Fruit fly (Drosophila melanogaster) whole organism, wandering third instar larva: ENCODE results near the gene CG32188.
A peak's percentile ranks its signal among the peaks of the same experiment; 100 is the strongest.

Experiments
- Abd-B ChIP-seq: fragments of >200 bp; optimal IDR thresholded peaks from 2 replicates; lab custom pipeline; 2017; ENCODE audit warnings: missing biosample characterization, missing genetic modification characterization
- CG32264 ChIP-seq: fragments of 200-800 bp; sonication (Bioruptor generic); optimal IDR thresholded peaks from 2 replicates; lab custom pipeline; 2016; ENCODE audit warnings: missing biosample characterization, missing genetic modification characterization
- CG9705 ChIP-seq: fragments of 200-800 bp; sonication (Bioruptor generic); optimal IDR thresholded peaks from 2 replicates; lab custom pipeline; 2018; ENCODE audit warnings: missing biosample characterization, mild to moderate bottlenecking, missing genetic modification characterization
- CrebA ChIP-seq: fragments of 200-800 bp; sonication (Bioruptor generic); optimal IDR thresholded peaks from 2 replicates; lab custom pipeline; 2016; ENCODE audit warnings: missing biosample characterization, mild to moderate bottlenecking, missing genetic modification characterization, borderline replicate concordance
- Dfd ChIP-seq: fragments of >200 bp; optimal IDR thresholded peaks from 2 replicates; lab custom pipeline; 2017; ENCODE audit warnings: missing biosample characterization, missing genetic modification characterization
- Dif ChIP-seq: fragments of 200-275, 200-300 bp; sonication (Bioruptor generic); optimal IDR thresholded peaks from 2 replicates; lab custom pipeline; 2018; ENCODE audit warnings: missing biosample characterization, missing genetic modification characterization; ENCODE audit not compliant: partially characterized antibody
- GATAd ChIP-seq: sonication (Bioruptor generic); optimal IDR thresholded peaks from 2 replicates; lab custom pipeline; 2016; ENCODE audit warnings: missing biosample characterization, missing genetic modification characterization
- HLH106 ChIP-seq: fragments of 200-800 bp; optimal IDR thresholded peaks from 3 replicates; lab custom pipeline; 2019; ENCODE audit warnings: missing biosample characterization, mild to moderate bottlenecking, missing genetic modification characterization, moderate library complexity
- Hnf4 ChIP-seq: fragments of 200-800 bp; sonication (Bioruptor generic); optimal IDR thresholded peaks from 2 replicates; lab custom pipeline; 2016; ENCODE audit warnings: missing biosample characterization, mild to moderate bottlenecking, missing genetic modification characterization
- Hr78 ChIP-seq: fragments of >200 bp; optimal IDR thresholded peaks from 2 replicates; lab custom pipeline; 2017; ENCODE audit warnings: missing biosample characterization, missing genetic modification characterization
- Hr83 ChIP-seq: fragments of 200-300 bp; sonication (Bioruptor generic); optimal IDR thresholded peaks from 2 replicates; lab custom pipeline; 2016; ENCODE audit warnings: missing biosample characterization, mild to moderate bottlenecking, missing genetic modification characterization, moderate library complexity; ENCODE audit not compliant: poor library complexity, severe bottlenecking
- Jra ChIP-seq: sonication (Bioruptor generic); optimal IDR thresholded peaks from 2 replicates; lab custom pipeline; 2016; ENCODE audit warnings: missing biosample characterization, missing genetic modification characterization
- Mio ChIP-seq: sonication (Bioruptor generic); optimal IDR thresholded peaks from 2 replicates; lab custom pipeline; 2016; ENCODE audit warnings: missing biosample characterization, missing genetic modification characterization
- Myc ChIP-seq: fragments of >200 bp; optimal IDR thresholded peaks from 2 replicates; lab custom pipeline; 2017
- N ChIP-seq: fragments of >200 bp; optimal IDR thresholded peaks from 2 replicates; lab custom pipeline; 2018; ENCODE audit warnings: missing biosample characterization, missing external identifiers, missing genetic modification characterization
- OdsH ChIP-seq: fragments of 200-800 bp; sonication (Bioruptor generic); optimal IDR thresholded peaks from 2 replicates; lab custom pipeline; 2016; ENCODE audit warnings: missing biosample characterization, mild to moderate bottlenecking, missing genetic modification characterization
- Rel ChIP-seq, 2 experiments: fragments of 200-800 bp; sonication (Bioruptor generic) in 1 of 2; optimal IDR thresholded peaks; 2 replicates in 1 of 2; 3 replicates in 1 of 2; lab custom pipeline; 2016 to 2019; ENCODE audit warnings: mild to moderate bottlenecking in 2 of 2, missing biosample characterization in 2 of 2, missing genetic modification characterization in 2 of 2, moderate library complexity in 1 of 2
- Sp1 ChIP-seq: fragments of 200-800 bp; sonication (Bioruptor generic); optimal IDR thresholded peaks from 3 replicates; lab custom pipeline; 2019; ENCODE audit warnings: missing biosample characterization, mild to moderate bottlenecking, missing genetic modification characterization, moderate library complexity
- Vsx2 ChIP-seq: fragments of 200-300, 225-300 bp; sonication (Bioruptor generic); optimal IDR thresholded peaks from 2 replicates; lab custom pipeline; 2018; ENCODE audit warnings: missing biosample characterization, missing genetic modification characterization; ENCODE audit not compliant: partially characterized antibody
- br ChIP-seq: fragments of 200-800 bp; sonication (Bioruptor generic); optimal IDR thresholded peaks from 2 replicates; lab custom pipeline; 2016; ENCODE audit warnings: missing biosample characterization, missing genetic modification characterization
- brk ChIP-seq: fragments of 200-800 bp; sonication (Bioruptor generic); optimal IDR thresholded peaks from 2 replicates; lab custom pipeline; 2016; ENCODE audit warnings: missing biosample characterization, mild to moderate bottlenecking, missing genetic modification characterization
- dl ChIP-seq, 2 experiments: fragments of 175-275, 200-275 bp in 1 of 2; fragments of 200-275 bp in 1 of 2; sonication (Bioruptor generic); optimal IDR thresholded peaks; lab custom pipeline; 2018; ENCODE audit warnings: mild to moderate bottlenecking in 2 of 2, missing biosample characterization in 2 of 2, missing genetic modification characterization in 2 of 2, moderate library complexity in 2 of 2; ENCODE audit not compliant: partially characterized antibody in 2 of 2, insufficient read depth in 1 of 2
- dmrt93B ChIP-seq: fragments of 200-800 bp; sonication (Bioruptor generic); optimal IDR thresholded peaks from 2 replicates; lab custom pipeline; 2018; ENCODE audit warnings: missing biosample characterization, mild to moderate bottlenecking, missing genetic modification characterization
- dsf ChIP-seq: sonication (Bioruptor generic); optimal IDR thresholded peaks from 2 replicates; lab custom pipeline; 2016; ENCODE audit warnings: missing biosample characterization, missing genetic modification characterization, borderline replicate concordance
- ey ChIP-seq: fragments of 200-800 bp; sonication (Bioruptor generic); optimal IDR thresholded peaks from 2 replicates; lab custom pipeline; 2016; ENCODE audit warnings: missing biosample characterization, missing genetic modification characterization
- foxo ChIP-seq, 2 experiments: fragments of 200-800 bp; sonication (Bioruptor generic); optimal IDR thresholded peaks; 2 replicates in 1 of 2; 3 replicates in 1 of 2; lab custom pipeline; 2016 to 2017; ENCODE audit warnings: missing biosample characterization in 2 of 2, missing genetic modification characterization in 2 of 2
- fru ChIP-seq: fragments of 200-800 bp; sonication (Bioruptor generic); optimal IDR thresholded peaks from 3 replicates; lab custom pipeline; 2016; ENCODE audit warnings: missing biosample characterization, mild to moderate bottlenecking, missing genetic modification characterization
- h ChIP-seq: fragments of 200-800 bp; sonication (Bioruptor generic); optimal IDR thresholded peaks from 3 replicates; lab custom pipeline; 2016; ENCODE audit warnings: missing biosample characterization, mild to moderate bottlenecking, missing genetic modification characterization
- jim ChIP-seq: fragments of 175-275, 200-325 bp; sonication (Bioruptor generic); optimal IDR thresholded peaks from 2 replicates; lab custom pipeline; 2016; ENCODE audit warnings: missing biosample characterization, mild to moderate bottlenecking, missing genetic modification characterization
- lola ChIP-seq: fragments of >200 bp; optimal IDR thresholded peaks from 2 replicates; lab custom pipeline; 2017; ENCODE audit warnings: missing biosample characterization, missing genetic modification characterization
- pan ChIP-seq: fragments of >200 bp; optimal IDR thresholded peaks from 2 replicates; lab custom pipeline; 2017
- psq ChIP-seq: fragments of 200-800 bp; sonication (Bioruptor generic); optimal IDR thresholded peaks from 3 replicates; lab custom pipeline; 2017; ENCODE audit warnings: missing biosample characterization, mild to moderate bottlenecking, missing genetic modification characterization, moderate library complexity
- rgr ChIP-seq: fragments of 200-800 bp; sonication (Bioruptor generic); optimal IDR thresholded peaks from 3 replicates; lab custom pipeline; 2016; ENCODE audit warnings: missing biosample characterization, mild to moderate bottlenecking, missing genetic modification characterization
- sage ChIP-seq: fragments of 200-800 bp; sonication (Bioruptor generic); optimal IDR thresholded peaks from 2 replicates; lab custom pipeline; 2016; ENCODE audit warnings: missing biosample characterization, mild to moderate bottlenecking, missing genetic modification characterization
- sv ChIP-seq: fragments of 200-800 bp; sonication (Bioruptor generic); optimal IDR thresholded peaks from 3 replicates; lab custom pipeline; 2016; ENCODE audit warnings: missing biosample characterization, missing genetic modification characterization
- tai ChIP-seq: sonication (Bioruptor generic); optimal IDR thresholded peaks from 2 replicates; lab custom pipeline; 2016; ENCODE audit warnings: missing biosample characterization, missing genetic modification characterization
- usp ChIP-seq: fragments of >200 bp; optimal IDR thresholded peaks from 2 replicates; lab custom pipeline; 2017; ENCODE audit warnings: missing biosample characterization, missing genetic modification characterization
- woc ChIP-seq: sonication (Bioruptor generic); optimal IDR thresholded peaks from 2 replicates; lab custom pipeline; 2016; ENCODE audit warnings: missing biosample characterization, mild to moderate bottlenecking, missing genetic modification characterization

The CG32188 gene

DNA sequence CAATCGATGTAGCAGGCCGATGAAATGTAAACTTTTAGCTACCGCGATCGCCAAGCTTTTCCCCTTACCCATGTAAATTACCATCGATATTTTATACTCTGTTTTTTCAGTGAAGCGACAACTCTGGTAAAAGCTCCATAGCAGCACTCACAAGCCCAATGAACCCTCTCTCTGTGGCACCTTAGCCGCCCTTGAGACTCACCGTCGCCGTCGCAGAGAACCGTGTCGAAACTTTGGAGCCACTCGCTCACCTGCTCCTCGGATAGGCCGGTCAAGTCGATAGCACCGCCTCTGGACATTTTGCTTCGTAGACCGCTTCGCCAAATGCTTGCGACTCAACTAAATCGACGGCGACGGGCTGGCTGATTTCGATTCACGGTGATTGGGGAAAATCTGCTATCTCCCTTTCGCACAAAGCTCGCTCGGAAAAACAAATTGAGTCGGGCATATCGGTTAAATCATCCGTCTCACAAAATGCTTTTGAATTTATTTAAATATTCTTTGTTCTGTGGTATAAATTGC lies 7.7 kb upstream of the CG32188 start, which contains the start of gene CG5577:
Gene CG5577, minus strand, starts transcription at position 343 of the 522 bp plus-strand sequence.
- TF ChIP-seq Hr83 (GFP tag; lab: Kevin White, UChicago): no peak
- no peak for TF ChIP-seq pan (lab: Kevin White, UChicago)
- peak; percentile 38 for TF ChIP-seq HLH106 (tag; lab: Kevin White, UChicago)
- TF ChIP-seq OdsH (GFP tag; lab: Kevin White, UChicago): peak; percentile 5
- TF ChIP-seq Mio (GFP tag; lab: Kevin White, UChicago): no peak
- TF ChIP-seq sage (GFP tag; lab: Kevin White, UChicago): no peak
- no peak for TF ChIP-seq Jra (GFP tag; lab: Kevin White, UChicago)
- TF ChIP-seq tai (GFP tag; lab: Kevin White, UChicago): no peak
- TF ChIP-seq dmrt93B (GFP tag; lab: Kevin White, UChicago): no peak
- no peak for TF ChIP-seq Rel (GFP tag; optimal IDR thresholded peaks at IDR 0.05; lab: Kevin White, UChicago)
- TF ChIP-seq Rel (tag; optimal IDR thresholded peaks at IDR 0.05; lab: Kevin White, UChicago): peak; percentile 33
- TF ChIP-seq Sp1: peak; percentile 47
- no peak for TF ChIP-seq CG32264
- no peak for TF ChIP-seq jim (GFP tag; lab: Kevin White, UChicago)
- no peak for TF ChIP-seq foxo (GFP tag; optimal IDR thresholded peaks at IDR 0.05; lab: Kevin White, UChicago)
- peak; percentile 26 for TF ChIP-seq fru (GFP tag; lab: Kevin White, UChicago)
- TF ChIP-seq woc (GFP tag; lab: Kevin White, UChicago): peak; percentile 43
- TF ChIP-seq brk (GFP tag; lab: Kevin White, UChicago): no peak
- no peak for TF ChIP-seq lola (GFP tag; lab: Kevin White, UChicago)
- no peak for TF ChIP-seq Abd-B
- no peak for TF ChIP-seq CrebA (GFP tag; lab: Kevin White, UChicago)
- TF ChIP-seq dl (GFP tag; optimal IDR thresholded peaks at IDR 0.05; lab: Kevin White, UChicago; ENCODE audit: insufficient read depth in 1 of 2, partially characterized antibody in 2 of 2): no peak
- no peak for TF ChIP-seq Vsx2 (GFP tag; lab: Kevin White, UChicago)
- TF ChIP-seq Dfd (GFP tag; lab: Kevin White, UChicago): no peak
- TF ChIP-seq GATAd (GFP tag; lab: Kevin White, UChicago): no peak
- TF ChIP-seq rgr: peak; percentile 16
- no peak for TF ChIP-seq sv (GFP tag; lab: Kevin White, UChicago)
- no peak for TF ChIP-seq dsf (GFP tag; lab: Kevin White, UChicago)
- TF ChIP-seq br: peak; percentile 10
- TF ChIP-seq h (GFP tag; lab: Kevin White, UChicago): peak; percentile 51
- no peak for TF ChIP-seq Myc (lab: Kevin White, UChicago)
- TF ChIP-seq usp (GFP tag; lab: Kevin White, UChicago): no peak
- TF ChIP-seq Dif (GFP tag; lab: Kevin White, UChicago): peak; percentile 48
- TF ChIP-seq Hr78 (GFP tag; lab: Kevin White, UChicago): no peak
- TF ChIP-seq CG9705: no peak
- TF ChIP-seq N (GFP tag; lab: Kevin White, UChicago): no peak
- TF ChIP-seq ey (GFP tag; lab: Kevin White, UChicago): no peak
- TF ChIP-seq psq (GFP tag; lab: Kevin White, UChicago): no peak
- no peak for TF ChIP-seq Hnf4 (GFP tag; lab: Kevin White, UChicago)

dm6 chr3L:17835074-17835473 lies 1.6 kb upstream of the CG32188 start, which contains the start of gene CG32189:
Gene CG32189 (minus strand): TSS chr3L:17835174.
- TF ChIP-seq HLH106 (tag; lab: Kevin White, UChicago): no peak
- no peak for TF ChIP-seq GATAd (GFP tag; lab: Kevin White, UChicago)
